Fruit fly (Drosophila melanogaster): ENCODE measurements around the gene CG13403.

- TF ChIP-seq CG8478 (optimal IDR thresholded peaks at IDR 0.05): no peak
- no peak for TF ChIP-seq psq (optimal IDR thresholded peaks at IDR 0.05)
- no peak for TF ChIP-seq usp (GFP tag; optimal IDR thresholded peaks at IDR 0.05)
- no peak for TF ChIP-seq Dll (optimal IDR thresholded peaks at IDR 0.05)
- no peak for TF ChIP-seq pan (optimal IDR thresholded peaks at IDR 0.05)
- TF ChIP-seq EcR (GFP tag; optimal IDR thresholded peaks at IDR 0.05): no peak
Observed at dm6 chrX:14218045-14218483, 26.2 kb upstream of the CG13403 start.
